Worm (Caenorhabditis elegans) whole organism, late embryonic: ENCODE measurements around the gene M02D8.5.

Experiments used
- T23F11.4 ChIP-seq: fragments of 200-800 bp; sonication (Bioruptor generic); optimal IDR thresholded peaks from 2 replicates; lab custom pipeline; 2018; ENCODE audit warnings: mild to moderate bottlenecking, missing genetic modification characterization, missing compliant biosample characterization
- ama-1 ChIP-seq: fragments of 150-350 bp; optimal IDR thresholded peaks from 2 replicates; lab custom pipeline; 2014
- ceh-14 ChIP-seq: sonication (generic microtip); optimal IDR thresholded peaks from 2 replicates; lab custom pipeline; 2016; ENCODE audit warnings: missing genotype, missing genetic modification characterization, missing compliant biosample characterization
- ceh-48 ChIP-seq: sonication (generic microtip); optimal IDR thresholded peaks from 2 replicates; lab custom pipeline; 2016; ENCODE audit warnings: missing genetic modification characterization, inconsistent platforms, missing compliant biosample characterization
- dmd-4 ChIP-seq: sonication (generic microtip); optimal IDR thresholded peaks from 2 replicates; lab custom pipeline; 2016; ENCODE audit warnings: borderline replicate concordance, missing genetic modification characterization, missing compliant biosample characterization
- ets-4 ChIP-seq: sonication (generic microtip); optimal IDR thresholded peaks from 2 replicates; lab custom pipeline; 2016; ENCODE audit warnings: missing genetic modification characterization, missing compliant biosample characterization
- hlh-30 ChIP-seq: sonication (generic microtip); optimal IDR thresholded peaks from 2 replicates; lab custom pipeline; 2017; ENCODE audit warnings: antibody characterized with exemption, missing genetic modification characterization, missing compliant biosample characterization; ENCODE audit not compliant: insufficient read depth
- lin-11 ChIP-seq: fragments of 200-800 bp; sonication (Bioruptor generic); optimal IDR thresholded peaks from 2 replicates; lab custom pipeline; 2018; ENCODE audit warnings: mild to moderate bottlenecking, missing genetic modification characterization, missing compliant biosample characterization
- mec-3 ChIP-seq: sonication (generic microtip); optimal IDR thresholded peaks from 2 replicates; lab custom pipeline; 2016; ENCODE audit warnings: borderline replicate concordance, missing genetic modification characterization, missing compliant biosample characterization
- npax-4 ChIP-seq: sonication (generic microtip); optimal IDR thresholded peaks from 2 replicates; lab custom pipeline; 2016; ENCODE audit warnings: missing genetic modification characterization, missing compliant biosample characterization
- pha-4 ChIP-seq: fragments of 150-350 bp; optimal IDR thresholded peaks from 2 replicates; lab custom pipeline; 2018; ENCODE audit warnings: missing biosample characterization, missing genetic modification reagents, missing genetic modification characterization
- sox-4 ChIP-seq: sonication (generic microtip); optimal IDR thresholded peaks from 2 replicates; lab custom pipeline; 2017; ENCODE audit warnings: mild to moderate bottlenecking, missing genetic modification characterization, inconsistent platforms, missing compliant biosample characterization
- tbx-2 ChIP-seq: sonication (generic microtip); optimal IDR thresholded peaks from 2 replicates; lab custom pipeline; 2016; ENCODE audit warnings: missing genetic modification characterization, missing compliant biosample characterization
- unc-55 ChIP-seq: sonication (generic microtip); optimal IDR thresholded peaks from 2 replicates; lab custom pipeline; 2017; ENCODE audit warnings: missing biosample characterization, missing genetic modification reagents, missing genetic modification characterization

DNA sequence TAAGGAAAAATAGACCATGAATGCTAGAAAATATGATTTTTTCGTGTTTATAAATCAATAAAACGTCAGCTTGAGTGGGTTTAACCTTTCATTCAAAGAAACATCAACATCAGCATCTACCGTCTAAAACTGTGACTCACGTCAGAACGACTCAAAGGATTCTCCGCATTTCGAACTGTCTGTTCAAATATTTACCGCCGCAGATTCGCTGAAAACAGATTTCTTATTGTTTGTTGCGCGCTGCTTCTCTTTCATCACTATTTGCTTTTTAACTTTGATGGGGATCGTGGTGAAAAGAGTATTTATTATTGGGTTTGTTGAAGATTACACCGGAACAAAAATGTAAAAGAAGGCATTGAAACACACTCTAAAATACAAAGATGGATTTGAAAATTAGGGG, 40.1 kb downstream of the M02D8.5 start:
- TF ChIP-seq mec-3 (tag; lab: Kevin White, UChicago): no peak
- TF ChIP-seq dmd-4 (tag; lab: Kevin White, UChicago): no peak
- no peak for TF ChIP-seq sox-4
- no peak for TF ChIP-seq hlh-30
- TF ChIP-seq ceh-14: no peak
- no peak for TF ChIP-seq ama-1 (lab: Kevin White, UChicago)
- TF ChIP-seq pha-4: no peak
- no peak for TF ChIP-seq tbx-2 (tag; lab: Kevin White, UChicago)
- no peak for TF ChIP-seq unc-55 (GFP tag; lab: Kevin White, UChicago)
- TF ChIP-seq ceh-48 (tag; lab: Kevin White, UChicago): no peak
- no peak for TF ChIP-seq lin-11 (tag; lab: Kevin White, UChicago)
- no peak for TF ChIP-seq T23F11.4
- TF ChIP-seq npax-4: no peak
- no peak for TF ChIP-seq ets-4 (tag; lab: Kevin White, UChicago)
